Fruit fly (Drosophila melanogaster) whole organism, embryonic: ENCODE measurements around the gene CG6432.

Source experiments
- Asciz ChIP-seq: fragments of 200-800 bp; sonication (Bioruptor generic); optimal IDR thresholded peaks from 2 replicates; lab custom pipeline; 2017; ENCODE audit warnings: missing biosample characterization, mild to moderate bottlenecking, missing genetic modification characterization, missing genetic modification reagents
- Atf6 ChIP-seq: fragments of 200-800 bp; sonication (Bioruptor generic); IDR thresholded peaks from 2 replicates; pipeline ENCODE4 v1.3.6; 2022; ENCODE audit warnings: missing biosample characterization, missing genetic modification characterization
- Blimp-1 ChIP-seq: fragments of 200-800 bp; sonication (Bioruptor generic); optimal IDR thresholded peaks from 3 replicates; lab custom pipeline; 2018; ENCODE audit warnings: missing biosample characterization, missing genetic modification characterization, mild to moderate bottlenecking, moderate library complexity, missing genetic modification reagents
- CG10274 ChIP-seq: fragments of 200-800 bp; sonication (Bioruptor generic); optimal IDR thresholded peaks from 3 replicates; lab custom pipeline; 2017; ENCODE audit warnings: missing biosample characterization, mild to moderate bottlenecking, missing genetic modification characterization
- CG11247 ChIP-seq: fragments of 200-800 bp; sonication (Bioruptor generic); IDR thresholded peaks from 2 replicates; pipeline ENCODE4 v1.3.6; 2022; ENCODE audit warnings: missing biosample characterization, missing genetic modification characterization
- CG11560 ChIP-seq: fragments of 200-800 bp; sonication (Bioruptor generic); IDR thresholded peaks from 3 replicates; pipeline ENCODE4 v1.3.6; 2022; ENCODE audit warnings: missing biosample characterization, missing genetic modification characterization
- CG12744 ChIP-seq: fragments of 200-800 bp; sonication (Bioruptor generic); optimal IDR thresholded peaks from 2 replicates; lab custom pipeline; 2016; ENCODE audit warnings: missing biosample characterization, missing genetic modification characterization
- CG13123 ChIP-seq: fragments of 200-800 bp; sonication (Bioruptor generic); optimal IDR thresholded peaks from 2 replicates; lab custom pipeline; 2016; ENCODE audit warnings: missing biosample characterization, missing genetic modification characterization
- CG13624 ChIP-seq: fragments of 200-800 bp; sonication (Bioruptor generic); optimal IDR thresholded peaks from 2 replicates; lab custom pipeline; 2016; ENCODE audit warnings: missing biosample characterization, missing genetic modification characterization
- CG13775 ChIP-seq: fragments of 200-800 bp; sonication (Bioruptor generic); optimal IDR thresholded peaks from 3 replicates; lab custom pipeline; 2017; ENCODE audit warnings: missing biosample characterization, mild to moderate bottlenecking, missing genetic modification characterization
- CG14667 ChIP-seq: fragments of 200-800 bp; sonication (Bioruptor generic); IDR thresholded peaks from 2 replicates; pipeline ENCODE4 v1.3.6; 2022; ENCODE audit warnings: missing biosample characterization, missing genetic modification characterization
- CG1529 ChIP-seq: fragments of 200-800 bp; sonication (Bioruptor generic); optimal IDR thresholded peaks from 3 replicates; lab custom pipeline; 2018; ENCODE audit warnings: missing biosample characterization, missing genetic modification characterization
- CG16863 ChIP-seq: fragments of 200-800 bp; sonication (Bioruptor generic); optimal IDR thresholded peaks from 3 replicates; lab custom pipeline; 2016; ENCODE audit warnings: missing biosample characterization, missing genetic modification characterization
- CG17912 ChIP-seq: fragments of 200-800 bp; sonication (Bioruptor generic); optimal IDR thresholded peaks from 2 replicates; lab custom pipeline; 2018; ENCODE audit warnings: missing biosample characterization, mild to moderate bottlenecking, missing genetic modification characterization
- CG18011 ChIP-seq: fragments of 200-800 bp; sonication (Bioruptor generic); optimal IDR thresholded peaks from 2 replicates; lab custom pipeline; 2017; ENCODE audit warnings: missing biosample characterization, missing genetic modification characterization, mild to moderate bottlenecking, moderate library complexity, missing genotype
- CG18476 ChIP-seq: fragments of 200-800 bp; sonication (Bioruptor generic); optimal IDR thresholded peaks from 2 replicates; lab custom pipeline; 2016; ENCODE audit warnings: missing biosample characterization, mild to moderate bottlenecking, missing genetic modification characterization
- CG33213 ChIP-seq: fragments of 200-800 bp; sonication (Bioruptor generic); optimal IDR thresholded peaks from 3 replicates; lab custom pipeline; 2016; ENCODE audit warnings: missing biosample characterization, missing genetic modification characterization
- CG3995 ChIP-seq: fragments of 200-800 bp; sonication (Bioruptor generic); optimal IDR thresholded peaks from 3 replicates; lab custom pipeline; 2016; ENCODE audit warnings: missing biosample characterization, missing genetic modification characterization
- CG5953 ChIP-seq: fragments of 200-800 bp; sonication (Bioruptor generic); IDR thresholded peaks from 2 replicates; pipeline ENCODE4 v1.3.6; 2022; ENCODE audit warnings: missing biosample characterization, missing genetic modification characterization
- CG6254 ChIP-seq: fragments of 200-800 bp; sonication (Bioruptor generic); optimal IDR thresholded peaks from 3 replicates; lab custom pipeline; 2017; ENCODE audit warnings: mild to moderate bottlenecking, missing biosample characterization, missing genetic modification reagents, missing genetic modification characterization
- CG8388 ChIP-seq: fragments of 200-800 bp; sonication (Bioruptor generic); optimal IDR thresholded peaks from 2 replicates; lab custom pipeline; 2019; ENCODE audit warnings: missing biosample characterization, mild to moderate bottlenecking, missing genetic modification characterization, moderate library complexity
- CG9437 ChIP-seq: fragments of 200-800 bp; sonication (Bioruptor generic); optimal IDR thresholded peaks from 2 replicates; lab custom pipeline; 2018; ENCODE audit warnings: missing biosample characterization, mild to moderate bottlenecking, missing genetic modification characterization
- Camta ChIP-seq: fragments of 200-800 bp; sonication (Bioruptor generic); optimal IDR thresholded peaks from 2 replicates; lab custom pipeline; 2016; ENCODE audit warnings: missing biosample characterization, missing genetic modification characterization
- CrebB ChIP-seq: fragments of 200-800 bp; sonication (Bioruptor generic); optimal IDR thresholded peaks from 3 replicates; lab custom pipeline; 2018; ENCODE audit warnings: missing biosample characterization, mild to moderate bottlenecking, missing genetic modification characterization
- Dbx ChIP-seq: fragments of 200-800 bp; sonication (Bioruptor generic); IDR thresholded peaks from 3 replicates; pipeline ENCODE4 v1.3.6; 2022; ENCODE audit warnings: missing biosample characterization, missing genetic modification characterization
- Deaf1 ChIP-seq: fragments of 200-800 bp; optimal IDR thresholded peaks from 3 replicates; lab custom pipeline; 2019; ENCODE audit warnings: missing biosample characterization, mild to moderate bottlenecking, missing genetic modification characterization, moderate library complexity
- Dek ChIP-seq: fragments of 200-800 bp; sonication (Bioruptor generic); optimal IDR thresholded peaks from 3 replicates; lab custom pipeline; 2019; ENCODE audit warnings: missing biosample characterization, mild to moderate bottlenecking, missing genetic modification characterization, moderate library complexity
- Drgx ChIP-seq: fragments of 200-800 bp; sonication (Bioruptor generic); IDR thresholded peaks from 2 replicates; pipeline ENCODE4 v1.3.6; 2022; ENCODE audit warnings: missing biosample characterization, missing genetic modification characterization
- H15 ChIP-seq: fragments of 200-800 bp; sonication (Bioruptor generic); IDR thresholded peaks from 3 replicates; pipeline ENCODE4 v1.3.6; 2022; ENCODE audit warnings: missing biosample characterization, missing genetic modification characterization
- H2.0 ChIP-seq: fragments of 200-800 bp; sonication (Bioruptor generic); IDR thresholded peaks from 2 replicates; pipeline ENCODE4 v1.3.6; 2022; ENCODE audit warnings: missing biosample characterization, missing genetic modification characterization
- Jarid2 ChIP-seq: fragments of 200-800 bp; sonication (Bioruptor generic); optimal IDR thresholded peaks from 3 replicates; lab custom pipeline; 2017; ENCODE audit warnings: mild to moderate bottlenecking, missing biosample characterization, missing genetic modification reagents, missing genetic modification characterization
- Mes4 ChIP-seq: fragments of 200-800 bp; sonication (Bioruptor generic); optimal IDR thresholded peaks from 2 replicates; lab custom pipeline; 2016; ENCODE audit warnings: missing biosample characterization, missing genetic modification characterization
- YL-1 ChIP-seq: fragments of 200-800 bp; sonication (Bioruptor generic); optimal IDR thresholded peaks from 3 replicates; lab custom pipeline; 2017; ENCODE audit warnings: missing biosample characterization, mild to moderate bottlenecking, missing genetic modification characterization
- ab ChIP-seq: fragments of 200-800 bp; sonication (Bioruptor generic); optimal IDR thresholded peaks from 2 replicates; lab custom pipeline; 2016; ENCODE audit warnings: missing biosample characterization, missing genetic modification characterization
- ap ChIP-seq: fragments of 200-800 bp; sonication (Bioruptor generic); IDR thresholded peaks from 2 replicates; pipeline ENCODE4 v1.3.6; 2022; ENCODE audit warnings: missing biosample characterization, missing genetic modification characterization
- bigmax ChIP-seq: fragments of 200-800 bp; sonication (Bioruptor generic); optimal IDR thresholded peaks from 2 replicates; lab custom pipeline; 2018; ENCODE audit warnings: missing biosample characterization, mild to moderate bottlenecking, missing genetic modification characterization
- cwo ChIP-seq: fragments of 200-800 bp; sonication (Bioruptor generic); optimal IDR thresholded peaks from 3 replicates; lab custom pipeline; 2017; ENCODE audit warnings: missing biosample characterization, missing genetic modification characterization, mild to moderate bottlenecking, moderate library complexity, missing genetic modification reagents
- ems ChIP-seq: fragments of 200-800 bp; sonication (Bioruptor generic); optimal IDR thresholded peaks from 3 replicates; lab custom pipeline; 2016; ENCODE audit warnings: missing biosample characterization, missing genetic modification characterization
- grau ChIP-seq: fragments of 200-800 bp; optimal IDR thresholded peaks from 3 replicates; lab custom pipeline; 2019; ENCODE audit warnings: missing biosample characterization, mild to moderate bottlenecking, missing genetic modification characterization, moderate library complexity
- hth ChIP-seq: fragments of >200 bp; optimal IDR thresholded peaks from 2 replicates; lab custom pipeline; 2017; ENCODE audit warnings: inconsistent platforms
- knrl ChIP-seq: fragments of 200-800 bp; sonication (Bioruptor generic); IDR thresholded peaks from 3 replicates; pipeline ENCODE4 v1.3.6; 2022; ENCODE audit warnings: missing biosample characterization, missing genetic modification characterization; ENCODE audit not compliant: partially characterized antibody
- lmd ChIP-seq: fragments of 200-800 bp; sonication (Bioruptor generic); IDR thresholded peaks from 2 replicates; pipeline ENCODE4 v1.3.6; 2022; ENCODE audit warnings: missing biosample characterization, missing genetic modification characterization
- pnt ChIP-seq: fragments of 200-800 bp; sonication (Bioruptor generic); optimal IDR thresholded peaks from 3 replicates; lab custom pipeline; 2016; ENCODE audit warnings: missing biosample characterization, missing genetic modification characterization
- stc ChIP-seq: fragments of 200-800 bp; sonication (Bioruptor generic); IDR thresholded peaks from 2 replicates; pipeline ENCODE4 v1.3.6; 2022; ENCODE audit warnings: missing biosample characterization, missing genetic modification characterization
- tna ChIP-seq: fragments of 200-800 bp; sonication (Bioruptor generic); IDR thresholded peaks from 2 replicates; pipeline ENCODE4 v1.3.6; 2022; ENCODE audit warnings: missing biosample characterization, missing genetic modification characterization; ENCODE audit not compliant: partially characterized antibody
- trem ChIP-seq: fragments of 200-800 bp; optimal IDR thresholded peaks from 3 replicates; lab custom pipeline; 2019; ENCODE audit warnings: missing biosample characterization, mild to moderate bottlenecking, missing genetic modification characterization, moderate library complexity
- trh ChIP-seq: fragments of 200-800 bp; sonication (Bioruptor generic); optimal IDR thresholded peaks from 2 replicates; lab custom pipeline; 2016; ENCODE audit warnings: missing biosample characterization, missing genetic modification characterization
- ttk ChIP-seq: fragments of 200-800 bp; sonication (Bioruptor generic); IDR thresholded peaks from 2 replicates; pipeline ENCODE4 v2.1.2; 2022; ENCODE audit warnings: missing biosample characterization, missing genetic modification characterization
- tx ChIP-seq: fragments of 200-800 bp; sonication (Bioruptor generic); optimal IDR thresholded peaks from 2 replicates; lab custom pipeline; 2016; ENCODE audit warnings: missing biosample characterization, missing genetic modification characterization
- zen ChIP-seq: fragments of 200-800 bp; sonication (Bioruptor generic); optimal IDR thresholded peaks from 3 replicates; lab custom pipeline; 2018; ENCODE audit warnings: missing biosample characterization, mild to moderate bottlenecking, missing genetic modification characterization, moderate library complexity
- zfh2 ChIP-seq: fragments of 200-800 bp; sonication (Bioruptor generic); optimal IDR thresholded peaks from 2 replicates; lab custom pipeline; 2016; ENCODE audit warnings: missing biosample characterization, missing genetic modification characterization

The CG6432 gene

DNA sequence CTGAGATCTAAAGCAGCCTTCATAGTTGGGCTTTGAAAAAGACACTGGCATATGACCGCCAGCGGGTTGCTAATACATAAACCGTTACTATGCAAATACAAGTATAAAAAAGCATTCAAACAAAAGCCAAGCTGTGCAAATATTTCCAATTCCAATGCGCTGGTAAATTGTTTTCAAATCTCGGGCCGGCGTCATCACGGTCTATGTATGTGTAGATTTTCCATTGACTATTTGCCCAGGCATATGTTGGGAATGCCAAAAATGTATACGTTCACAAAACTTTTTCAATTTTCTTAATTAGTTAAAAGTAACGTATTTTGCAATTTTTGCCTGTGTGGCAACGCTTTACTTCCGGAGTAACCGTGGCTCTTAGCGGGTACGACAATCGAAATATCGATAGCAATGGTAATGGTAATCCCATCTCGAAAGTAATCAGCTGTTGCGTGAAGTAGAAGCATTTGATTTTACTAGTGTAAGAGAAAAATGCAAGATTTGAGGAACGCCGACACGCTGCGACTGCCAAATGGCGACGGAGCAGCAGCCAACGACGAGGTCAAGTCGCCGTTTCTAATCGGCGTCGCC, 46.9 kb upstream of the CG6432 start, which contains the start of the genes CG34290 and Uck (continued):
- TF ChIP-seq CG1529 (GFP tag; lab: Kevin White, UChicago) (peak; percentile 52), CG13123 (GFP tag; lab: Kevin White, UChicago) (peak; percentile 27), Deaf1 (tag; lab: Kevin White, UChicago) (peak; percentile 35), Jarid2 (peak; percentile 58), bigmax (GFP tag; lab: Kevin White, UChicago) (peak; percentile 64), ab (no peak), ap (peak; percentile 45), CG13775 (GFP tag; lab: Kevin White, UChicago) (peak; percentile 84), ttk (GFP tag; lab: Robert Waterston, UW) (peak; percentile 44), zfh2 (GFP tag; lab: Kevin White, UChicago) (peak; percentile 43), H15 (peak; percentile 80), CG17912 (GFP tag; lab: Kevin White, UChicago) (peak; percentile 94), CG14667 (no peak), CG8388 (GFP tag; lab: Kevin White, UChicago) (peak; percentile 38), CG18476 (GFP tag; lab: Kevin White, UChicago) (no peak), CG11247 (GFP tag; lab: Robert Waterston, UW) (peak; percentile 79), CG5953 (GFP tag; lab: Robert Waterston, UW) (peak; percentile 48; the same call in 1 of the 2 replicates), Asciz (GFP tag; lab: Kevin White, UChicago) (peak; percentile 70), YL-1 (GFP tag; lab: Kevin White, UChicago) (peak; percentile 90), CG18011 (GFP tag; lab: Kevin White, UChicago) (peak; percentile 72), CG13624 (peak; percentile 86), Mes4 (GFP tag; lab: Kevin White, UChicago) (peak; percentile 77), CrebB (peak; percentile 85), knrl (peak; percentile 82), CG12744 (GFP tag; lab: Kevin White, UChicago) (peak; percentile 49), CG9437 (peak; percentile 72), Dek (tag; lab: Kevin White, UChicago) (peak; percentile 41), zen (tag; lab: Kevin White, UChicago) (peak; percentile 86), Atf6 (GFP tag; lab: Robert Waterston, UW) (peak; percentile 65), CG16863 (peak; percentile 65), CG11560 (tag; lab: Robert Waterston, UW) (no peak), trh (GFP tag; lab: Kevin White, UChicago) (peak; percentile 37), CG10274 (GFP tag; lab: Kevin White, UChicago) (peak; percentile 68), CG3995 (GFP tag; lab: Kevin White, UChicago) (peak; percentile 78), cwo (GFP tag; lab: Kevin White, UChicago) (peak; percentile 23), tx (GFP tag; lab: Kevin White, UChicago) (peak; percentile 67), grau (tag; lab: Kevin White, UChicago) (peak; percentile 71), Drgx (GFP tag; lab: Robert Waterston, UW) (no peak), H2.0 (GFP tag; lab: Robert Waterston, UW) (peak; percentile 56), trem (peak; percentile 88), Blimp-1 (GFP tag; lab: Kevin White, UChicago) (peak; percentile 57), Camta (peak; percentile 73), hth (lab: Kevin White, UChicago) (no peak), pnt (no peak), CG33213 (GFP tag; lab: Kevin White, UChicago) (peak; percentile 92), lmd (GFP tag; lab: Robert Waterston, UW) (peak; percentile 63), ems (GFP tag; lab: Kevin White, UChicago) (peak; percentile 66), stc (peak; percentile 66; the same call in 1 of the 2 replicates), CG6254 (peak; percentile 41), tna (GFP tag; lab: Robert Waterston, UW) (peak; percentile 43), Dbx (GFP tag; lab: Robert Waterston, UW) (peak; percentile 70)
